Worm (Caenorhabditis elegans) whole organism, L4/young adult: ENCODE data around the gene dbt-1.

Experiments
- dao-5 ChIP-seq: sonication (generic microtip); optimal IDR thresholded peaks from 2 replicates; lab custom pipeline; 2016; ENCODE audit warnings: missing genotype, missing genetic modification characterization, moderate library complexity, missing compliant biosample characterization
- him-1 ChIP-seq: sonication (generic microtip); optimal IDR thresholded peaks from 2 replicates; lab custom pipeline; 2016; ENCODE audit warnings: missing genotype, missing genetic modification reagents, missing genetic modification characterization, missing compliant biosample characterization

DNA sequence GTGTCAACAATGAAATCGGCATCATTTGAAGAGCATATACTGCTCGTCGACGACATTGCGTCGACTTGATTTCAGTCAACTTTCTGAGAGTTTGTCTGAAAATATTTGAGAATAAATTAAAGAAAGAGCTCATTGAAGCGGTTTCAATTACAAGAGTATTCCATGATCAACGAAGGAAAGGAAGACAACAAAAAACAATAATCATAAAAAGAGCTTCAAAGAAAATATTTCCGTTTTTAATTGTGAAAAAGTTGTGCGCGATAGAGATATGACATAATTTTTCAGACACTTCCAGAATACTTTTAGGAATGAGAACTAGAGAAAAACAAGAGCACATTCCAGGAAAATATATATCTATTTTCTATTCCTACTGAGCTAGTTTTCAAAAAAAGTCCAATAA is 16.4 kb downstream of the dbt-1 start, which contains the start of gene spv-1:
- no peak for TF ChIP-seq dao-5
- no peak for TF ChIP-seq him-1 (tag; lab: Kevin White, UChicago)
